Worm (Caenorhabditis elegans): ENCODE data around the gene nlp-7.

nlp-7 gene

ce11 chrX:8613053-8613452 lies 20.1 kb downstream of the nlp-7 start, which contains the start of gene K01A12.2:
Gene K01A12.2 (plus strand): TSS chrX:8613353.
- TF ChIP-seq nhr-12 (tag; optimal IDR thresholded peaks at IDR 0.05) (no peak), nhr-237 (tag; optimal IDR thresholded peaks at IDR 0.05) (no peak), elt-2 (tag; optimal IDR thresholded peaks at IDR 0.05) (no peak), ama-1 (optimal IDR thresholded peaks at IDR 0.05) (no peak), pqm-1 (tag; optimal IDR thresholded peaks at IDR 0.05) (no peak), skn-1 (tag; optimal IDR thresholded peaks at IDR 0.05) (no peak), nhr-43 (tag; optimal IDR thresholded peaks at IDR 0.05; ENCODE audit: poor library complexity, severe bottlenecking) (no peak), ceh-82 (tag; optimal IDR thresholded peaks at IDR 0.05) (no peak), hmg-11 (tag; optimal IDR thresholded peaks at IDR 0.05) (no peak)

ce11 chrX:8623840-8624591 lies 31.0 kb downstream of the nlp-7 start:
- TF ChIP-seq nhr-12 (tag; optimal IDR thresholded peaks at IDR 0.05) (no peak), mml-1 (tag; optimal IDR thresholded peaks at IDR 0.05) (no peak), fos-1 (tag; optimal IDR thresholded peaks at IDR 0.05) (no peak), fkh-2 (tag; optimal IDR thresholded peaks at IDR 0.05) (no peak), unc-62 (GFP tag; optimal IDR thresholded peaks at IDR 0.05) (no peak), ceh-82 (tag; optimal IDR thresholded peaks at IDR 0.05) (no peak), nhr-28 (tag; optimal IDR thresholded peaks at IDR 0.05) (no peak), mdl-1 (tag; optimal IDR thresholded peaks at IDR 0.05) (no peak), lin-39 (tag; optimal IDR thresholded peaks at IDR 0.05) (peak; percentile 47), nfya-1 (tag; optimal IDR thresholded peaks at IDR 0.05; ENCODE audit: insufficient read depth) (peak; percentile 40), R02D3.7 (tag; optimal IDR thresholded peaks at IDR 0.05) (no peak), nhr-77 (tag; optimal IDR thresholded peaks at IDR 0.05) (no peak), skn-1 (tag; optimal IDR thresholded peaks at IDR 0.05) (no peak), egl-27 (tag; optimal IDR thresholded peaks at IDR 0.05) (peak; percentile 50), nhr-76 (tag; optimal IDR thresholded peaks at IDR 0.05) (no peak), eor-1 (tag; optimal IDR thresholded peaks at IDR 0.05) (no peak), pha-4 (tag; optimal IDR thresholded peaks at IDR 0.05) (peak; percentile 20), ama-1 (optimal IDR thresholded peaks at IDR 0.05) (no peak), ceh-28 (tag; optimal IDR thresholded peaks at IDR 0.05) (peak; percentile 8), zag-1 (tag; optimal IDR thresholded peaks at IDR 0.05) (no peak), egl-5 (tag; optimal IDR thresholded peaks at IDR 0.05) (no peak), nhr-237 (tag; optimal IDR thresholded peaks at IDR 0.05) (no peak), lin-15B (tag; optimal IDR thresholded peaks at IDR 0.05) (no peak), nhr-25 (tag; optimal IDR thresholded peaks at IDR 0.05) (peak; percentile 46), unc-39 (tag; optimal IDR thresholded peaks at IDR 0.05) (no peak), elt-3 (tag; optimal IDR thresholded peaks at IDR 0.05) (no peak), fkh-10 (GFP tag; optimal IDR thresholded peaks at IDR 0.05) (no peak), tbx-2 (tag; optimal IDR thresholded peaks at IDR 0.05) (peak; percentile 63), pqm-1 (tag; optimal IDR thresholded peaks at IDR 0.05) (no peak), aly-2 (tag; optimal IDR thresholded peaks at IDR 0.05) (no peak), nhr-23 (tag; optimal IDR thresholded peaks at IDR 0.05) (no peak), ZK546.5 (tag; optimal IDR thresholded peaks at IDR 0.05) (no peak), ceh-16 (tag; optimal IDR thresholded peaks at IDR 0.05) (no peak), elt-1 (tag; optimal IDR thresholded peaks at IDR 0.05) (no peak), jun-1 (tag; optimal IDR thresholded peaks at IDR 0.05) (no peak), nhr-11 (tag; optimal IDR thresholded peaks at IDR 0.05) (no peak), lsy-12 (tag; optimal IDR thresholded peaks at IDR 0.05) (no peak), ztf-4 (tag; optimal IDR thresholded peaks at IDR 0.05) (no peak), ceh-9 (tag; optimal IDR thresholded peaks at IDR 0.05) (no peak), nhr-67 (tag; optimal IDR thresholded peaks at IDR 0.05) (no peak), daf-12 (tag; optimal IDR thresholded peaks at IDR 0.05) (no peak), snpc-4 (tag; optimal IDR thresholded peaks at IDR 0.05) (no peak), nhr-43 (tag; optimal IDR thresholded peaks at IDR 0.05; ENCODE audit: poor library complexity, severe bottlenecking) (peak; percentile 49), ztf-11 (tag; optimal IDR thresholded peaks at IDR 0.05) (no peak), elt-2 (tag; optimal IDR thresholded peaks at IDR 0.05) (peak; percentile 21), sea-2 (GFP tag; optimal IDR thresholded peaks at IDR 0.05) (no peak), hmg-11 (tag; optimal IDR thresholded peaks at IDR 0.05) (peak; percentile 53)
